Worm (Caenorhabditis elegans): ENCODE data around the gene msp-33.
A peak's percentile ranks its signal among the peaks of the same experiment; 100 is the strongest.

msp-33 gene

DNA sequence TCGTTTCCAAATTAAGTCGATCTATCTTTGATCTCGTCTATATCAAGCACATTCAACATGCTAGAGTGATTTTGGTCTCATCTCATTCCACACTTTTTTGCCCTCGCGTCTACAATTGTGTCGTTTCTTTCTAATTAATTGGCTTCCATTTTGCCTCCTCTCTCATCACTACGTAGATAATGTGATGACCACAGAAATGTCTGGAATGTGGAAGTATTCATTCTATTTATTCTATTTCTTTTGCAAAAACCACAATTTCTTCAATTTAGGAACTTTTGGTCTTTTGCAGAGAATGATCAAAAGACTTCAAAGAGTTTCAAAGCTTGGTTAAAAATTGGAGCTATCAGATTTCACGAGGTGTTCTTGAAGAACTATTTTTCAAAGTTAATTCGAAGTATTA is 23.1 kb upstream of the msp-33 start:
- TF ChIP-seq nhr-23 (tag; optimal IDR thresholded peaks at IDR 0.05): no peak
- no peak for TF ChIP-seq ztf-4 (tag; optimal IDR thresholded peaks at IDR 0.05)
- TF ChIP-seq elt-1 (tag; optimal IDR thresholded peaks at IDR 0.05): no peak
- TF ChIP-seq pha-4 (tag; optimal IDR thresholded peaks at IDR 0.05): no peak
- no peak for TF ChIP-seq mml-1 (tag; optimal IDR thresholded peaks at IDR 0.05)
- TF ChIP-seq unc-62 (GFP tag; optimal IDR thresholded peaks at IDR 0.05): no peak
- TF ChIP-seq pqm-1 (tag; optimal IDR thresholded peaks at IDR 0.05): no peak
- TF ChIP-seq nhr-25 (tag; optimal IDR thresholded peaks at IDR 0.05): no peak
- TF ChIP-seq R02D3.7 (tag; optimal IDR thresholded peaks at IDR 0.05): no peak
- TF ChIP-seq nhr-67 (tag; optimal IDR thresholded peaks at IDR 0.05): no peak
- no peak for TF ChIP-seq lin-15B (tag; optimal IDR thresholded peaks at IDR 0.05)
- no peak for TF ChIP-seq ama-1 (optimal IDR thresholded peaks at IDR 0.05)
- no peak for TF ChIP-seq mdl-1 (tag; optimal IDR thresholded peaks at IDR 0.05)
- no peak for TF ChIP-seq ceh-9 (tag; optimal IDR thresholded peaks at IDR 0.05)
- no peak for TF ChIP-seq ceh-82 (tag; optimal IDR thresholded peaks at IDR 0.05)
- no peak for TF ChIP-seq lin-39 (tag; optimal IDR thresholded peaks at IDR 0.05)

ce11 chrII:4914214-4914613 is 21.7 kb upstream of the msp-33 start, which contains the start of gene R05F9.11:
Gene R05F9.11, minus strand, starts transcription at chrII:4914218.
- TF ChIP-seq tbx-2 (tag; optimal IDR thresholded peaks at IDR 0.05) (no peak), nhr-237 (tag; optimal IDR thresholded peaks at IDR 0.05) (no peak), ztf-4 (tag; optimal IDR thresholded peaks at IDR 0.05) (no peak), skn-1 (tag; optimal IDR thresholded peaks at IDR 0.05) (no peak), elt-2 (tag; optimal IDR thresholded peaks at IDR 0.05) (peak; percentile 13), fos-1 (tag; optimal IDR thresholded peaks at IDR 0.05) (no peak), nhr-23 (tag; optimal IDR thresholded peaks at IDR 0.05) (no peak)

- TF ChIP-seq fkh-2 (tag; optimal IDR thresholded peaks at IDR 0.05) (no peak), R02D3.7 (tag; optimal IDR thresholded peaks at IDR 0.05) (no peak), lin-15B (tag; optimal IDR thresholded peaks at IDR 0.05) (no peak), hmg-11 (tag; optimal IDR thresholded peaks at IDR 0.05) (no peak), nhr-67 (tag; optimal IDR thresholded peaks at IDR 0.05) (no peak), jun-1 (tag; optimal IDR thresholded peaks at IDR 0.05) (no peak), mdl-1 (tag; optimal IDR thresholded peaks at IDR 0.05) (no peak), skn-1 (tag; optimal IDR thresholded peaks at IDR 0.05) (peak; percentile 93), ceh-16 (tag; optimal IDR thresholded peaks at IDR 0.05) (no peak), snpc-4 (tag; optimal IDR thresholded peaks at IDR 0.05) (no peak), lin-39 (tag; optimal IDR thresholded peaks at IDR 0.05) (peak; percentile 25), nhr-23 (tag; optimal IDR thresholded peaks at IDR 0.05) (peak; percentile 26), nfya-1 (tag; optimal IDR thresholded peaks at IDR 0.05; ENCODE audit: insufficient read depth) (peak; percentile 48), egl-5 (tag; optimal IDR thresholded peaks at IDR 0.05) (peak; percentile 88), elt-2 (tag; optimal IDR thresholded peaks at IDR 0.05) (peak; percentile 22), tbx-2 (tag; optimal IDR thresholded peaks at IDR 0.05) (peak; percentile 5)
Observed at ce11 chrII:4908160-4908559, 15.7 kb upstream of the msp-33 start.

DNA sequence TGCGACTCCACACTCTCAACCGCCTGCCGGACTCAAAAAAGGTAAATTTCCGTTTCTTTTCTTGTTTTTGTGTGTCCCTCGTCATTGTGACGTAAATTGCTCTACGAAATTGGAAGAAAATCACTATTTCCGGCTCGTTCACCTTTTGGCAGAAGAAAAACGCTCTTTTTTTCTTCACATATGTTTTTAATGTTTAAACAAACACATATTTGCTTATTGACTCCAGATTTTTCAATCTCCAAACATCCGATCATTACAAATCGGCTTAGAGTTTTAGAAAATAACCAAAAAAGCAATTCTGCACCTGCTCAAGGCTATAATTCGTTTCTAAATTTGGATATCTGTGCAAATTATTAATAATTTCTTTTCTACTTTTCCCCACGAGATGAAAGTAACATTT is 13.4 kb upstream of the msp-33 start:
- no peak for TF ChIP-seq R02D3.7 (tag; optimal IDR thresholded peaks at IDR 0.05)

DNA sequence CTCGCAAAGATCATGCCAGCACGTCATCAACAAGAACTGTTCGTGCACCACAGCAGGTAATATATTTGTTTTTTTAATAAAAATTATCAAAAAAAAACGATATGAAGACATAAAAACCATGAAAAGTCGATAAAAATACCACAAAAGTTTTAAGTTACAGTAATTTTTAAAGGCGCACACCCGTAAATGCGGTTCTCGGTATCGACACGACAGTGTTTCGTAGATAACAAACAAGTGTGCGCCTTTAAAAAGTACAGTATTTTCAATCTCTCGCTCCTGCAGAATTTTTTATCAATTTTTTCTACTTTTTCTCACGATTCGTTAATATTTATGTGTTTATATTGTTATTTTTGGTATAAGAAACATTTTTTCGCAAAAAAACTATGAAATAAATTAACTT is 12.8 kb upstream of the msp-33 start:
- TF ChIP-seq unc-39 (tag; optimal IDR thresholded peaks at IDR 0.05): no peak
- TF ChIP-seq unc-62 (GFP tag; optimal IDR thresholded peaks at IDR 0.05): no peak
- TF ChIP-seq fkh-10 (GFP tag; optimal IDR thresholded peaks at IDR 0.05): no peak
- no peak for TF ChIP-seq sea-2 (GFP tag; optimal IDR thresholded peaks at IDR 0.05)

DNA sequence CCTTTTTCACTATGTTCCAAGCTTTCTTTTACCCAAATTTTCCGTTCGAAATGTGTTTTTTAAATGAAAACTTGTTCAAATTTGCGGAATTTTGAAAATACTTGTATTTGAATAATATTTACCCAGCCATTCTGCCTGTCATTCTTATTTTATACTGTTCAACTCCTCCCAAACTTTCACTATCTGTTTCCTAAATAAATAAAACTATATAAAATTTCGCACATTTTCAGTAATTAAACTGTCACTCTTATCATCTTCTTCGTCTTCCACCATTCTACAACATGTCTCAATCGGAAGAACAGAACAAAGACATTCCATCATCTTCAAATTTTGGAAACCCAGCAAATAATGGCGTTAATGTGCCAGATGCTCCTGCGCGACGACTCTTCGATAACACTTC is 12.3 kb upstream of the msp-33 start, which contains the start of gene btbd-10:
btbd-10 (plus strand) TSS at position 231 of the 400 bp plus-strand sequence.
- TF ChIP-seq nhr-43 (tag; optimal IDR thresholded peaks at IDR 0.05; ENCODE audit: poor library complexity, severe bottlenecking) (no peak), elt-2 (tag; optimal IDR thresholded peaks at IDR 0.05) (peak; percentile 75)
